Worm (Caenorhabditis elegans): ENCODE data around the gene bgal-1.

ce11 chrV:11251798-11252197 lies 26.0 kb upstream of the bgal-1 start:
- no peak for TF ChIP-seq lin-39 (tag; optimal IDR thresholded peaks at IDR 0.05)
- no peak for TF ChIP-seq unc-39 (tag; optimal IDR thresholded peaks at IDR 0.05)
- no peak for TF ChIP-seq ztf-4 (tag; optimal IDR thresholded peaks at IDR 0.05)
- no peak for TF ChIP-seq nhr-237 (tag; optimal IDR thresholded peaks at IDR 0.05)
- TF ChIP-seq ama-1 (optimal IDR thresholded peaks at IDR 0.05), result no peak
- no peak for TF ChIP-seq nhr-6 (tag; optimal IDR thresholded peaks at IDR 0.05)
- TF ChIP-seq elt-1 (tag; optimal IDR thresholded peaks at IDR 0.05), result no peak
- TF ChIP-seq blmp-1 (tag; optimal IDR thresholded peaks at IDR 0.05; ENCODE audit: insufficient read depth), result no peak
- TF ChIP-seq R02D3.7 (tag; optimal IDR thresholded peaks at IDR 0.05), result no peak
- TF ChIP-seq alr-1 (tag; optimal IDR thresholded peaks at IDR 0.05), result no peak
- no peak for TF ChIP-seq nhr-12 (tag; optimal IDR thresholded peaks at IDR 0.05)
- TF ChIP-seq snpc-4 (tag; optimal IDR thresholded peaks at IDR 0.05), result no peak

Measured in whole organism, L2 larva.